Worm (Caenorhabditis elegans) whole organism, young adult: ENCODE data around the gene F53F4.17.

Experiments used
- F37B4.10 ChIP-seq: fragments of 200-800 bp; sonication (Bioruptor generic); IDR thresholded peaks from 2 replicates; pipeline ENCODE4 v1.3.6; 2022; ENCODE audit warnings: missing genetic modification characterization, missing compliant biosample characterization
- K11D2.4 ChIP-seq: fragments of 200-800 bp; sonication (Bioruptor generic); IDR thresholded peaks from 2 replicates; pipeline ENCODE4 v1.3.6; 2022; ENCODE audit warnings: missing genetic modification reagents, missing genetic modification characterization, missing compliant biosample characterization
- K12H6.12 ChIP-seq: fragments of 200-800 bp; sonication (Bioruptor generic); optimal IDR thresholded peaks from 2 replicates; lab custom pipeline; 2018; ENCODE audit warnings: mild to moderate bottlenecking, missing genetic modification characterization, missing compliant biosample characterization
- T26A5.8 ChIP-seq: sonication (generic microtip); optimal IDR thresholded peaks from 2 replicates; lab custom pipeline; 2016; ENCODE audit warnings: missing genetic modification characterization, missing compliant biosample characterization
- Y95B8A.8 ChIP-seq: fragments of 200-800 bp; sonication (Bioruptor generic); IDR thresholded peaks from 2 replicates; pipeline ENCODE4 v1.3.6; 2022; ENCODE audit warnings: missing genetic modification reagents, missing genetic modification characterization, missing compliant biosample characterization
- ZK185.1 ChIP-seq: sonication (generic microtip); optimal IDR thresholded peaks from 2 replicates; lab custom pipeline; 2016; ENCODE audit warnings: mild to moderate bottlenecking, missing genetic modification characterization, missing compliant biosample characterization; ENCODE audit not compliant: poor library complexity, severe bottlenecking
- attf-3 ChIP-seq: fragments of 200-800 bp; sonication (Bioruptor generic); conservative IDR thresholded peaks from 2 replicates; pipeline ENCODE4 v1.3.6; 2022; ENCODE audit warnings: missing genetic modification reagents, missing genetic modification characterization, missing compliant biosample characterization
- attf-6 ChIP-seq: fragments of 200-800 bp; sonication (Bioruptor generic); IDR thresholded peaks from 2 replicates; pipeline ENCODE4 v1.3.6; 2022; ENCODE audit warnings: missing genetic modification reagents, missing genetic modification characterization, missing compliant biosample characterization
- bed-1 ChIP-seq: fragments of 200-800 bp; sonication (Bioruptor generic); IDR thresholded peaks from 2 replicates; pipeline ENCODE4 v1.3.6; 2022; ENCODE audit warnings: missing genetic modification reagents, missing genetic modification characterization, missing compliant biosample characterization
- cebp-1 ChIP-seq, 2 experiments: fragments of 200-800 bp in 1 of 2; sonication (Bioruptor generic) in 1 of 2; sonication (generic microtip) in 1 of 2; IDR thresholded peaks in 1 of 2; optimal IDR thresholded peaks in 1 of 2; 2 replicates each; pipeline versions ENCODE4 v1.3.6 to Lab custom; 2017 to 2022; ENCODE audit warnings: missing compliant biosample characterization in 2 of 2, missing genetic modification characterization in 2 of 2, mild to moderate bottlenecking in 1 of 2, missing genetic modification reagents in 1 of 2, moderate library complexity in 1 of 2
- ceh-58 ChIP-seq: fragments of 200-800 bp; sonication (Bioruptor generic); IDR thresholded peaks from 2 replicates; pipeline ENCODE4 v1.3.6; 2022; ENCODE audit warnings: missing genetic modification characterization, missing compliant biosample characterization
- dpff-1 ChIP-seq: sonication (generic microtip); optimal IDR thresholded peaks from 2 replicates; lab custom pipeline; 2017; ENCODE audit warnings: mild to moderate bottlenecking, missing genetic modification characterization, missing compliant biosample characterization
- dpl-1 ChIP-seq: fragments of 150-350 bp; optimal IDR thresholded peaks from 2 replicates; lab custom pipeline; 2014; ENCODE audit warnings: missing biosample characterization, missing genetic modification reagents, missing genetic modification characterization
- fkh-3 ChIP-seq: sonication (generic microtip); optimal IDR thresholded peaks from 2 replicates; lab custom pipeline; 2016; ENCODE audit warnings: mild to moderate bottlenecking, missing genetic modification characterization, missing compliant biosample characterization
- hsf-1 ChIP-seq: fragments of 200-800 bp; sonication (Bioruptor generic); IDR thresholded peaks from 2 replicates; pipeline ENCODE4 v1.3.6; 2022; ENCODE audit warnings: missing genetic modification reagents, missing genetic modification characterization, missing compliant biosample characterization
- lsy-27 ChIP-seq: sonication (generic microtip); optimal IDR thresholded peaks from 2 replicates; lab custom pipeline; 2017; ENCODE audit warnings: missing genetic modification characterization, mild to moderate bottlenecking, missing compliant biosample characterization, antibody characterized with exemption, missing genotype, borderline replicate concordance; ENCODE audit not compliant: insufficient read depth
- madf-3 ChIP-seq: fragments of 200-800 bp; sonication (Bioruptor generic); IDR thresholded peaks from 2 replicates; pipeline ENCODE4 v1.3.6; 2022; ENCODE audit warnings: missing genetic modification reagents, missing genetic modification characterization, missing compliant biosample characterization
- mel-28 ChIP-seq: sonication (generic microtip); optimal IDR thresholded peaks from 2 replicates; lab custom pipeline; 2016; ENCODE audit warnings: borderline replicate concordance, mild to moderate bottlenecking, missing genetic modification characterization, missing compliant biosample characterization
- mes-4 ChIP-seq: sonication (generic microtip); optimal IDR thresholded peaks from 2 replicates; lab custom pipeline; 2016; ENCODE audit warnings: missing genotype, missing genetic modification characterization, missing compliant biosample characterization
- mxl-1 ChIP-seq: sonication (generic microtip); optimal IDR thresholded peaks from 2 replicates; lab custom pipeline; 2016; ENCODE audit warnings: missing genetic modification characterization, missing compliant biosample characterization
- nfya-2 ChIP-seq: fragments of 200-800 bp; sonication (Bioruptor generic); IDR thresholded peaks from 2 replicates; pipeline ENCODE4 v1.3.6; 2022; ENCODE audit warnings: missing genetic modification reagents, missing genetic modification characterization, missing compliant biosample characterization
- nfyb-1 ChIP-seq: fragments of 200-800 bp; sonication (Bioruptor generic); IDR thresholded peaks from 2 replicates; pipeline ENCODE4 v1.3.6; 2022; ENCODE audit warnings: missing genetic modification reagents, missing genetic modification characterization, missing compliant biosample characterization
- nhr-80 ChIP-seq: sonication (generic microtip); optimal IDR thresholded peaks from 2 replicates; lab custom pipeline; 2016; ENCODE audit warnings: missing genetic modification characterization, missing compliant biosample characterization
- pbrm-1 ChIP-seq: fragments of 200-800 bp; sonication (Bioruptor generic); IDR thresholded peaks from 2 replicates; pipeline ENCODE4 v1.3.6; 2022; ENCODE audit warnings: missing genetic modification reagents, missing genetic modification characterization, missing compliant biosample characterization
- rpc-1 ChIP-seq, 2 experiments: fragments of 150-350 bp in 1 of 2; sonication (generic microtip) in 1 of 2; optimal IDR thresholded peaks; 2 replicates each; lab custom pipeline; 2014 to 2018; ENCODE audit warnings: missing biosample characterization in 1 of 2, missing genetic modification characterization in 1 of 2, missing genetic modification reagents in 1 of 2, missing genotype in 1 of 2
- snpc-4 ChIP-seq, 5 experiments: fragments of 150-350 bp in 1 of 5; sonication (generic microtip) in 4 of 5; optimal IDR thresholded peaks; 2 replicates each; lab custom pipeline; 2014 to 2018; ENCODE audit warnings: missing genetic modification characterization in 5 of 5, missing biosample characterization in 3 of 5, antibody characterized with exemption in 2 of 5, mild to moderate bottlenecking in 2 of 5, missing compliant biosample characterization in 2 of 5, missing genotype in 2 of 5, moderate library complexity in 2 of 5, missing genetic modification reagents in 1 of 5
- tlf-1 ChIP-seq: fragments of 200-800 bp; sonication (Bioruptor generic); optimal IDR thresholded peaks from 2 replicates; lab custom pipeline; 2018; ENCODE audit warnings: mild to moderate bottlenecking, missing genetic modification characterization, missing compliant biosample characterization
- zim-3 ChIP-seq: sonication (generic microtip); optimal IDR thresholded peaks from 2 replicates; lab custom pipeline; 2017; ENCODE audit warnings: mild to moderate bottlenecking, missing genetic modification characterization, moderate library complexity, missing compliant biosample characterization
- ztf-26 ChIP-seq: sonication (generic microtip); optimal IDR thresholded peaks from 2 replicates; lab custom pipeline; 2017; ENCODE audit warnings: missing genetic modification characterization, missing compliant biosample characterization
- ztf-28 ChIP-seq: fragments of 200-800 bp; sonication (Bioruptor generic); IDR thresholded peaks from 2 replicates; pipeline ENCODE4 v1.3.6; 2022; ENCODE audit warnings: missing genetic modification reagents, missing genetic modification characterization, missing compliant biosample characterization

F53F4.17 gene

DNA sequence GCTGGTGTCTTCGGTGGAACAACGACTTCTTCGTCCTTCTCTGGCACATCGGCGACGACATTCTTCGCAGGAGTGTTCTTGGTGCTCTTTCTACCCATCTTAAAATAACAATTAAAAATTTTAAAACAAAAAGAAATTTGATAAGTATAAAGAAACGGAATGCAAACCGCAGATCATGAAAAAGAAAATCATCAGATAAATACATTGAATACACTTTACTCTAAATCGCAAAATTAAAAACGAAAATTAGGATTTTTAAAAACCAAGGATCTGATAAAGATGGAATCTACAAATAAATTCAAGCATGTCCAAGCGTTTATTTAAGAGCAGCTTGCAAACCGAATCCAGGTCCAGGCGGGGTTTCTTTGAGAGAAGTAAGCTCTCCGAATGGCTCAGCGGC is 36.4 kb downstream of the F53F4.17 start, which contains the start of gene F53F4.11 (continued):
- peak; percentile 49; the same call in 1 of the 2 replicates for TF ChIP-seq hsf-1 (GFP tag; lab: Robert Waterston, UW)
- TF ChIP-seq lsy-27 (tag; lab: Kevin White, UChicago): no peak
- TF ChIP-seq attf-6: 0 out of 2 replicates have a peak, but pooled peaks have one; percentile 34
- no peak for TF ChIP-seq nfyb-1 (GFP tag; lab: Robert Waterston, UW)
- TF ChIP-seq madf-3: 0 out of 2 replicates have a peak, but pooled peaks have one; percentile 73

ce11 chrV:13625517-13626097 is 37.6 kb downstream of the F53F4.17 start, which contains the start of the genes nduv-2 and F53F4.12:
TSS of gene nduv-2 (minus strand) at chrV:13625567.
TSS of gene F53F4.12 (plus strand) at chrV:13626047.
- TF ChIP-seq ZK185.1: no peak
- TF ChIP-seq pbrm-1 (GFP tag; lab: Robert Waterston, UW): no peak
- TF ChIP-seq attf-3 (GFP tag; lab: Robert Waterston, UW): peak; percentile 88
- TF ChIP-seq F37B4.10: no peak
- TF ChIP-seq rpc-1 (optimal IDR thresholded peaks at IDR 0.05; lab: Kevin White, UChicago): no peak
- TF ChIP-seq rpc-1 (tag; optimal IDR thresholded peaks at IDR 0.05; lab: Kevin White, UChicago): no peak
- no peak for TF ChIP-seq Y95B8A.8 (GFP tag; lab: Robert Waterston, UW)
- TF ChIP-seq mes-4: no peak

ce11 chrV:13627103-13627623 is 39.2 kb downstream of the F53F4.17 start, which contains the start of gene sde-2:
TSS of gene sde-2 (plus strand) at chrV:13627573.
- TF ChIP-seq ceh-58 (GFP tag; lab: Robert Waterston, UW) (no peak), cebp-1 (GFP tag; IDR thresholded peaks at IDR 0.05; lab: Robert Waterston, UW) (no peak), cebp-1 (tag; optimal IDR thresholded peaks at IDR 0.05; lab: Kevin White, UChicago) (peak; percentile 7)

DNA sequence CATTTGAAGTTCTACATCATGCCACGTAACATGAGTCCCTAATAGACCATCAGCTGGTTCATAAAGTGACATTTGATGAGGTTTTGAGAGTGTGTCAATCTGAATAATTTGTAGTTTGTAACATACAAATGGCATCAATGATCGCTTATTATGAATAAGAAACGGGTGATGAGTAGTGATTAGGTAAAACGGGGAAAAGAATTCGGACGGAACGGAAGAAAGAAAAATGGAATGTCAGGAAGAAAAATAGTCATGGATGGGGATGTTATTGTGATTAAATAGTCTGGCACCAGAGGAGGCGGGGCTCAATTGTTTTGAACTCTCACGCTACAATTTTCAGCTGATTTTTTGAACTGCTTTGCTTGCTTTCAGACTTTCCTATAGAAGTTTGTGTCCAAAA is 46.1 kb downstream of the F53F4.17 start, which contains the start of gene H37A05.2:
Gene H37A05.2, minus strand, starts transcription at position 101 of the 400 bp plus-strand sequence.
- TF ChIP-seq nhr-80 (tag; lab: Kevin White, UChicago): no peak
- TF ChIP-seq ztf-28 (GFP tag; lab: Robert Waterston, UW): no peak
- no peak for TF ChIP-seq T26A5.8 (tag; lab: Kevin White, UChicago)
- no peak for TF ChIP-seq mel-28 (tag; lab: Kevin White, UChicago)
- TF ChIP-seq tlf-1: no peak
- TF ChIP-seq mxl-1 (tag; lab: Kevin White, UChicago): no peak
- TF ChIP-seq fkh-3 (tag; lab: Kevin White, UChicago): no peak
- no peak for TF ChIP-seq K11D2.4
- no peak for TF ChIP-seq snpc-4 (GFP tag; optimal IDR thresholded peaks at IDR 0.05; lab: Kevin White, UChicago)
- TF ChIP-seq snpc-4 (tag; optimal IDR thresholded peaks at IDR 0.05; lab: Kevin White, UChicago): no peak
- TF ChIP-seq dpff-1 (tag; lab: Kevin White, UChicago): no peak
- no peak for TF ChIP-seq bed-1
- no peak for TF ChIP-seq K12H6.12 (tag; lab: Kevin White, UChicago)
- no peak for TF ChIP-seq nfya-2 (GFP tag; lab: Robert Waterston, UW)
- TF ChIP-seq ztf-26 (tag; lab: Kevin White, UChicago): no peak
- TF ChIP-seq zim-3: no peak
- no peak for TF ChIP-seq attf-3 (GFP tag; lab: Robert Waterston, UW)
- TF ChIP-seq dpl-1 (GFP tag; lab: Kevin White, UChicago): no peak
